Fruit fly (Drosophila melanogaster) whole organism, pupa: ENCODE data around the gene CG10469.

Source experiments
- CG10348 ChIP-seq: fragments of 200-800 bp; sonication (Bioruptor generic); IDR thresholded peaks from 2 replicates; pipeline ENCODE4 v1.3.6; 2022; ENCODE audit warnings: missing biosample characterization, missing genetic modification characterization
- CG13204 ChIP-seq: fragments of 200-800 bp; sonication (Bioruptor generic); optimal IDR thresholded peaks from 2 replicates; lab custom pipeline; 2018; ENCODE audit warnings: missing biosample characterization, mild to moderate bottlenecking, missing genetic modification characterization, moderate library complexity
- CG15710 ChIP-seq: fragments of 200-800 bp; sonication (Bioruptor generic); optimal IDR thresholded peaks from 2 replicates; lab custom pipeline; 2018; ENCODE audit warnings: missing biosample characterization, mild to moderate bottlenecking, missing genetic modification characterization, moderate library complexity
- CG17806 ChIP-seq: fragments of 200-800 bp; sonication (Bioruptor generic); optimal IDR thresholded peaks from 2 replicates; lab custom pipeline; 2018; ENCODE audit warnings: missing biosample characterization, mild to moderate bottlenecking, missing genetic modification characterization, moderate library complexity
- CG32121 ChIP-seq: fragments of 200-800 bp; sonication (Bioruptor generic); IDR thresholded peaks from 2 replicates; pipeline ENCODE4 v1.3.6; 2022; ENCODE audit warnings: missing biosample characterization, missing genetic modification characterization
- CG34367 ChIP-seq: fragments of 200-800 bp; sonication (Bioruptor generic); optimal IDR thresholded peaks from 2 replicates; lab custom pipeline; 2018; ENCODE audit warnings: missing biosample characterization, mild to moderate bottlenecking, missing genetic modification characterization
- CG4496 ChIP-seq: fragments of 200-800 bp; sonication (Bioruptor generic); IDR thresholded peaks from 3 replicates; pipeline ENCODE4 v1.3.6; 2022; ENCODE audit warnings: missing biosample characterization, missing genetic modification characterization
- CG8159 ChIP-seq: fragments of 200-800 bp; sonication (Bioruptor generic); optimal IDR thresholded peaks from 3 replicates; lab custom pipeline; 2018; ENCODE audit warnings: missing biosample characterization, mild to moderate bottlenecking, missing genetic modification characterization, moderate library complexity
- CG8301 ChIP-seq: fragments of 200-800 bp; sonication (Bioruptor generic); optimal IDR thresholded peaks from 2 replicates; lab custom pipeline; 2018; ENCODE audit warnings: missing biosample characterization, mild to moderate bottlenecking, missing genetic modification characterization
- CG9948 ChIP-seq: fragments of 200-800 bp; sonication (Bioruptor generic); optimal IDR thresholded peaks from 2 replicates; lab custom pipeline; 2018; ENCODE audit warnings: missing biosample characterization, mild to moderate bottlenecking, missing genetic modification characterization, moderate library complexity
- D1 ChIP-seq: fragments of 200-800 bp; sonication (Bioruptor generic); optimal IDR thresholded peaks from 2 replicates; lab custom pipeline; 2018; ENCODE audit warnings: missing biosample characterization, mild to moderate bottlenecking, missing genetic modification characterization, moderate library complexity
- EcR ChIP-seq: fragments of 200-800 bp; sonication (Bioruptor generic); optimal IDR thresholded peaks from 3 replicates; lab custom pipeline; 2019; ENCODE audit warnings: missing biosample characterization, missing genetic modification characterization, mild to moderate bottlenecking, moderate library complexity, missing genetic modification reagents
- fd96Ca ChIP-seq: fragments of 200-800 bp; sonication (Bioruptor generic); IDR thresholded peaks from 3 replicates; pipeline ENCODE4 v1.3.6; 2022; ENCODE audit warnings: missing biosample characterization, missing genetic modification characterization
- gl ChIP-seq: fragments of 200-800 bp; sonication (Bioruptor generic); optimal IDR thresholded peaks from 2 replicates; lab custom pipeline; 2018; ENCODE audit warnings: missing biosample characterization, mild to moderate bottlenecking, missing genetic modification characterization

DNA sequence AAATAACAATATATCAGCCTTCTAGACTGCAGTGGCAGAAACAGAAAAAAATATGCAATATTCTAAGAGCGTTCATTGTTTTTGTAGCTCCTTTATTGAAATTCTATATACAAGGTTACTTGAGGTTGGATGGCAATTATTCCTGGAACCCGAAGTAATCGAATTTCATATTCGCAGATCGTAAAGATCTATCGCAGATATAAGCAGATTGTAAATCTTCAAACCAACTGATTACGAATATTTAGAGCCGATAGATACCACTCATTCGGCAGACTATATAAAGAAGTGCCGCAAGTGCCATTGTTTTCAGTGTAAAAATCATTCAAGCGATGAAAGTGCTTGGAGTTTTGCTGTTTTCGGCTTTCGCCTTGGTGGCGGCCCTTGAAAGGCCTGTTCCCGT, 41.1 kb downstream of the CG10469 start, which contains the start of gene Jon65Aii:
- TF ChIP-seq CG15710 (tag; lab: Kevin White, UChicago) (no peak), gl (tag; lab: Kevin White, UChicago) (no peak), D1 (tag; lab: Kevin White, UChicago) (no peak), CG34367 (tag; lab: Kevin White, UChicago) (no peak), CG13204 (no peak), CG4496 (no peak), fd96Ca (no peak), CG32121 (GFP tag; lab: Robert Waterston, UW) (no peak), CG9948 (tag; lab: Kevin White, UChicago) (no peak), CG8301 (tag; lab: Kevin White, UChicago) (no peak), CG8159 (tag; lab: Kevin White, UChicago) (no peak), EcR (no peak), CG10348 (GFP tag; lab: Robert Waterston, UW) (no peak), CG17806 (tag; lab: Kevin White, UChicago) (no peak)
